Worm (Caenorhabditis elegans): ENCODE data around the gene acr-18.
A peak's percentile ranks its signal among the peaks of the same experiment; 100 is the strongest.

The acr-18 gene

DNA sequence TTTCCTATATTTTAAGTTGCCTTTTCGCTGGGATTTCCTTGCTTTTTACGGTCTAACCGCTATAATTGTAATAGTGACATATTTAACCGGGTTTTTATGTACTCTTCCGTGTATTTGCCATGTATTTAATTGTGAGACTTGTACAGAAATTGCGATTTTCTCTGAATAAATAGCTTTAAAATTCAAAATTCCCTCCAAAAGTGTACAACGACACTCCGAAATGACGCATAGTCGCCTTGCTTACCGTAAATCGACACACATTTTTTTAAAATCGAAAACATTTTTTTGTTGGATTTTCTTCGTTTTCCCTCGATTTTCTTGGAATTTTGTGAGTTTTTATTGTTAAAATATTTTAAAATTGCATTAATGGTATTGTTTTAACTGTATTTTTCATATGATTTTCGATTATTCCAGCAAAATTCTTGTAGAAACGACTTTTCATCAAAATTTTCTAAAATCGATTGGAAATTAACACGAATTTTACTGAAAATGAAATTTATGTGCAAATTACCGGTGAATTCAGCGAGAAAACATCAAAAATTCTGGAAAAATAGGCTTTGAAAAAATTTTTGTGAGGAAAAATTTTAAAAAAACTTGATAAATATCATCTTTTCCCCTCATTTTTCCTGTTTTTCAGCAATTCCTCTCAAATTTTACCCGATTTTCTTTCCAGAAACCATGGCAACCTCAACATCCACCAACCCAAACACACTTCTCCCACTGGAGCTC lies 10.9 kb upstream of the acr-18 start, which contains the start of gene lsm-5 (continued):
- peak; percentile 80 for TF ChIP-seq R02D3.7 (tag; optimal IDR thresholded peaks at IDR 0.05)
- TF ChIP-seq ztf-7 (tag; optimal IDR thresholded peaks at IDR 0.05), result no peak
- TF ChIP-seq fkh-10 (GFP tag; optimal IDR thresholded peaks at IDR 0.05), result no peak
- no peak for TF ChIP-seq zip-11 (GFP tag; IDR thresholded peaks at IDR 0.05)
- no peak for TF ChIP-seq lim-7 (GFP tag; IDR thresholded peaks at IDR 0.05)
- TF ChIP-seq dmd-8 (GFP tag; IDR thresholded peaks at IDR 0.05), result no peak
- no peak for TF ChIP-seq lin-29 (GFP tag; IDR thresholded peaks at IDR 0.05)
- TF ChIP-seq zag-1 (tag; optimal IDR thresholded peaks at IDR 0.05), result no peak
- TF ChIP-seq nhr-48 (tag; optimal IDR thresholded peaks at IDR 0.05), result no peak
- no peak for TF ChIP-seq ZK546.5 (tag; optimal IDR thresholded peaks at IDR 0.05)
- no peak for TF ChIP-seq pqm-1 (tag; optimal IDR thresholded peaks at IDR 0.05)
- TF ChIP-seq mes-2 (tag; optimal IDR thresholded peaks at IDR 0.05; ENCODE audit: poor library complexity, severe bottlenecking), result peak; percentile 75
- TF ChIP-seq lin-13 (GFP tag; optimal IDR thresholded peaks at IDR 0.05), result no peak
- peak; percentile 33 for TF ChIP-seq nhr-28 (tag; optimal IDR thresholded peaks at IDR 0.05)
- TF ChIP-seq lir-3 (tag; optimal IDR thresholded peaks at IDR 0.05), result no peak
- TF ChIP-seq F44E2.7 (GFP tag; IDR thresholded peaks at IDR 0.05), result no peak
- TF ChIP-seq cey-2 (tag; optimal IDR thresholded peaks at IDR 0.05; ENCODE audit: borderline replicate concordance, insufficient read depth), result no peak
- no peak for TF ChIP-seq dmd-6 (GFP tag; IDR thresholded peaks at IDR 0.05)
- no peak for TF ChIP-seq F10B5.3 (tag; optimal IDR thresholded peaks at IDR 0.05)
- no peak for TF ChIP-seq nhr-76 (tag; optimal IDR thresholded peaks at IDR 0.05)
- no peak for TF ChIP-seq php-3 (GFP tag; IDR thresholded peaks at IDR 0.05)
- no peak for TF ChIP-seq skn-1 (tag; optimal IDR thresholded peaks at IDR 0.05)
- no peak for TF ChIP-seq egl-27 (tag; optimal IDR thresholded peaks at IDR 0.05)
- TF ChIP-seq unc-130 (GFP tag; optimal IDR thresholded peaks at IDR 0.05), result no peak
- no peak for TF ChIP-seq nhr-237 (tag; optimal IDR thresholded peaks at IDR 0.05)
- TF ChIP-seq T20F7.1 (GFP tag; optimal IDR thresholded peaks at IDR 0.05), result peak; percentile 96
- TF ChIP-seq unc-39 (tag; optimal IDR thresholded peaks at IDR 0.05), result no peak
- no peak for TF ChIP-seq aha-1 (tag)
- TF ChIP-seq ceh-82 (tag; optimal IDR thresholded peaks at IDR 0.05), result no peak
- no peak for TF ChIP-seq D1046.2 (GFP tag; IDR thresholded peaks at IDR 0.05)
- TF ChIP-seq ceh-32 (tag; optimal IDR thresholded peaks at IDR 0.05; ENCODE audit: poor library complexity), result no peak
- no peak for TF ChIP-seq attf-4 (tag; optimal IDR thresholded peaks at IDR 0.05)
- no peak for TF ChIP-seq daf-12 (tag; optimal IDR thresholded peaks at IDR 0.05)
- TF ChIP-seq vab-7 (GFP tag; IDR thresholded peaks at IDR 0.05), result no peak
- no peak for TF ChIP-seq ztf-11 (tag; optimal IDR thresholded peaks at IDR 0.05)
- TF ChIP-seq hlh-30 (tag; optimal IDR thresholded peaks at IDR 0.05; ENCODE audit: insufficient read depth), result peak; percentile 46
- no peak for TF ChIP-seq set-16 (GFP tag; IDR thresholded peaks at IDR 0.05)
- TF ChIP-seq lin-39 (tag; optimal IDR thresholded peaks at IDR 0.05), result no peak
- TF ChIP-seq hif-1 (tag; optimal IDR thresholded peaks at IDR 0.05), result peak in 1 of 2 experiments; percentile 19
- TF ChIP-seq ctbp-1 (GFP tag; IDR thresholded peaks at IDR 0.05), result no peak
- TF ChIP-seq pha-4 (GFP tag; IDR thresholded peaks at IDR 0.05), result no peak
- no peak for TF ChIP-seq pha-4 (tag; optimal IDR thresholded peaks at IDR 0.05)
- no peak for TF ChIP-seq nhr-102 (tag; optimal IDR thresholded peaks at IDR 0.05)
- no peak for TF ChIP-seq zfp-2 (tag; optimal IDR thresholded peaks at IDR 0.05)
- no peak for TF ChIP-seq ceh-62 (tag; optimal IDR thresholded peaks at IDR 0.05)
- TF ChIP-seq ceh-44 (GFP tag; IDR thresholded peaks at IDR 0.05), result no peak
- no peak for TF ChIP-seq snpc-1.2 (GFP tag; IDR thresholded peaks at IDR 0.05)
- TF ChIP-seq mxl-2 (GFP tag; conservative IDR thresholded peaks at IDR 0.05), result no peak
- TF ChIP-seq dve-1 (tag; optimal IDR thresholded peaks at IDR 0.05; ENCODE audit: insufficient read depth), result peak; percentile 11
- TF ChIP-seq Y105C5A.15 (GFP tag; IDR thresholded peaks at IDR 0.05), result no peak
- TF ChIP-seq nhr-10 (tag; optimal IDR thresholded peaks at IDR 0.05), result peak; percentile 85
- no peak for TF ChIP-seq F49E8.2 (tag; optimal IDR thresholded peaks at IDR 0.05; ENCODE audit: borderline replicate concordance)

Data from whole organism, L4 larva.